Worm (Caenorhabditis elegans): ENCODE measurements around the gene T25D10.1.

The T25D10.1 gene

ce11 chrII:6371003-6371402 is 32.2 kb upstream of the T25D10.1 start, which contains the start of gene lin-23:
Gene lin-23, plus strand, starts transcription at chrII:6371303.
- TF ChIP-seq unc-130 (tag; optimal IDR thresholded peaks at IDR 0.05) (no peak), lir-3 (tag; optimal IDR thresholded peaks at IDR 0.05; ENCODE audit: poor library complexity) (no peak), fkh-4 (tag; optimal IDR thresholded peaks at IDR 0.05; ENCODE audit: borderline replicate concordance) (no peak), ces-1 (GFP tag; optimal IDR thresholded peaks at IDR 0.05) (no peak)

- TF ChIP-seq lin-39 (tag; optimal IDR thresholded peaks at IDR 0.05): no peak
- no peak for TF ChIP-seq aly-2 (tag; optimal IDR thresholded peaks at IDR 0.05)
- TF ChIP-seq unc-86 (tag; optimal IDR thresholded peaks at IDR 0.05): no peak
- no peak for TF ChIP-seq fkh-4 (tag; optimal IDR thresholded peaks at IDR 0.05; ENCODE audit: borderline replicate concordance)
- TF ChIP-seq rnt-1 (tag; optimal IDR thresholded peaks at IDR 0.05): no peak
- TF ChIP-seq lin-13 (GFP tag; optimal IDR thresholded peaks at IDR 0.05): no peak
- no peak for TF ChIP-seq ets-5 (GFP tag; IDR thresholded peaks at IDR 0.05)
- TF ChIP-seq snpc-4 (tag; optimal IDR thresholded peaks at IDR 0.05): no peak
- no peak for TF ChIP-seq snu-23 (GFP tag; optimal IDR thresholded peaks at IDR 0.05)
Observed at ce11 chrII:6373361-6373760, 29.8 kb upstream of the T25D10.1 start.

- TF ChIP-seq nhr-90 (tag; optimal IDR thresholded peaks at IDR 0.05; ENCODE audit: poor library complexity) (peak; percentile 23), pag-3 (tag; optimal IDR thresholded peaks at IDR 0.05; ENCODE audit: borderline replicate concordance, insufficient read depth) (no peak), elt-2 (tag; optimal IDR thresholded peaks at IDR 0.05) (peak; percentile 78), hpl-2 (GFP tag; optimal IDR thresholded peaks at IDR 0.05) (peak; percentile 29), nhr-85 (tag) (peak; percentile 62), lin-35 (GFP tag; optimal IDR thresholded peaks at IDR 0.05) (peak in 1 of 2 experiments; percentile 55), nhr-71 (tag; optimal IDR thresholded peaks at IDR 0.05) (peak; percentile 1), snpc-4 (tag; optimal IDR thresholded peaks at IDR 0.05) (no peak), efl-1 (optimal IDR thresholded peaks at IDR 0.05) (no peak), efl-1 (GFP tag; optimal IDR thresholded peaks at IDR 0.05 in 1 of 2) (peak in 1 of 2 experiments; percentile 88)
Observed at ce11 chrII:6374646-6375045, 28.6 kb upstream of the T25D10.1 start.

ce11 chrII:6376693-6377092 is 26.5 kb upstream of the T25D10.1 start:
- TF ChIP-seq nhr-47 (tag; optimal IDR thresholded peaks at IDR 0.05) (no peak), ama-1 (optimal IDR thresholded peaks at IDR 0.05) (no peak), nhr-84 (tag; optimal IDR thresholded peaks at IDR 0.05) (no peak), nhr-71 (tag; optimal IDR thresholded peaks at IDR 0.05) (no peak), hpl-2 (GFP tag; optimal IDR thresholded peaks at IDR 0.05) (no peak), unc-62 (GFP tag; optimal IDR thresholded peaks at IDR 0.05) (no peak), unc-30 (tag; optimal IDR thresholded peaks at IDR 0.05) (no peak), ceh-82 (tag; optimal IDR thresholded peaks at IDR 0.05) (no peak), mdl-1 (tag; optimal IDR thresholded peaks at IDR 0.05) (no peak), irx-1 (tag; optimal IDR thresholded peaks at IDR 0.05) (no peak), sptf-1 (tag; optimal IDR thresholded peaks at IDR 0.05) (no peak), C04F5.9 (tag; optimal IDR thresholded peaks at IDR 0.05) (no peak), tlp-1 (tag; optimal IDR thresholded peaks at IDR 0.05) (no peak), pqm-1 (tag; optimal IDR thresholded peaks at IDR 0.05) (no peak), ztf-4 (tag; optimal IDR thresholded peaks at IDR 0.05) (no peak)

ce11 chrII:6377381-6377948 is 25.7 kb upstream of the T25D10.1 start:
- peak in 1 of 2 experiments; percentile 56 for TF ChIP-seq lin-35 (GFP tag; optimal IDR thresholded peaks at IDR 0.05)
- peak; percentile 52 for TF ChIP-seq elt-2 (tag; optimal IDR thresholded peaks at IDR 0.05)
- peak; percentile 33 for TF ChIP-seq blmp-1 (tag; optimal IDR thresholded peaks at IDR 0.05)
- no peak for TF ChIP-seq sptf-1 (tag; optimal IDR thresholded peaks at IDR 0.05)
- TF ChIP-seq swsn-7 (tag; optimal IDR thresholded peaks at IDR 0.05): no peak
- TF ChIP-seq lin-14 (GFP tag; optimal IDR thresholded peaks at IDR 0.05): peak; percentile 13
- peak; percentile 0 for TF ChIP-seq nhr-20 (tag; optimal IDR thresholded peaks at IDR 0.05)
- TF ChIP-seq nhr-76 (tag; optimal IDR thresholded peaks at IDR 0.05): no peak
- no peak for TF ChIP-seq pax-3 (tag; optimal IDR thresholded peaks at IDR 0.05)
- TF ChIP-seq ztf-11 (tag; optimal IDR thresholded peaks at IDR 0.05): no peak
- no peak for TF ChIP-seq efl-1 (optimal IDR thresholded peaks at IDR 0.05)
- TF ChIP-seq efl-1 (GFP tag; optimal IDR thresholded peaks at IDR 0.05 in 1 of 2): peak in 1 of 2 experiments; percentile 29
- TF ChIP-seq unc-86 (tag; optimal IDR thresholded peaks at IDR 0.05): no peak

Data from whole organism, L1 larva.